Worm (Caenorhabditis elegans) whole organism, midembryonic: Measurements from ENCODE around the gene Y46G5A.39.

Experiments used
- T22C8.4 ChIP-seq: fragments of 200-800 bp; sonication (Bioruptor generic); IDR thresholded peaks from 2 replicates; pipeline ENCODE4 v1.3.6; 2022; ENCODE audit warnings: missing genetic modification characterization, missing compliant biosample characterization
- cog-1 ChIP-seq: sonication (generic microtip); optimal IDR thresholded peaks from 2 replicates; lab custom pipeline; 2016; ENCODE audit warnings: missing genetic modification characterization, missing compliant biosample characterization
- flt-1 ChIP-seq: fragments of 200-800 bp; sonication (Bioruptor generic); IDR thresholded peaks from 2 replicates; pipeline ENCODE4 v1.3.6; 2022; ENCODE audit warnings: missing genetic modification characterization, missing compliant biosample characterization
- klf-2 ChIP-seq: fragments of 200-800 bp; sonication (Bioruptor generic); conservative IDR thresholded peaks from 2 replicates; pipeline ENCODE4 v1.3.6; 2022; ENCODE audit warnings: missing genetic modification reagents, missing genetic modification characterization, missing compliant biosample characterization
- med-1 ChIP-seq: sonication (generic microtip); optimal IDR thresholded peaks from 2 replicates; lab custom pipeline; 2017; ENCODE audit warnings: missing genetic modification characterization, mild to moderate bottlenecking, missing compliant biosample characterization, antibody characterized with exemption, missing genetic modification reagents; ENCODE audit not compliant: insufficient read depth
- ref-1 ChIP-seq: fragments of 200-800 bp; sonication (Bioruptor generic); conservative IDR thresholded peaks from 2 replicates; pipeline ENCODE4 v1.3.6; 2022; ENCODE audit warnings: missing genetic modification reagents, missing genetic modification characterization, missing compliant biosample characterization
- tab-1 ChIP-seq: fragments of 200-800 bp; sonication (Bioruptor generic); IDR thresholded peaks from 2 replicates; pipeline ENCODE4 v1.3.6; 2022; ENCODE audit warnings: missing genetic modification characterization, missing compliant biosample characterization
- ztf-23 ChIP-seq: fragments of 200-800 bp; sonication (Bioruptor generic); IDR thresholded peaks from 2 replicates; pipeline ENCODE4 v1.3.6; 2022; ENCODE audit warnings: missing genetic modification reagents, missing genetic modification characterization, missing compliant biosample characterization
- ztf-29 ChIP-seq: fragments of 200-800 bp; sonication (Bioruptor generic); IDR thresholded peaks from 2 replicates; pipeline ENCODE4 v1.3.6; 2022; ENCODE audit warnings: missing genetic modification reagents, missing genetic modification characterization, missing compliant biosample characterization

Gene Y46G5A.39

ce11 chrII:12715757-12716350 lies 37.8 kb downstream of the Y46G5A.39 start:
- TF ChIP-seq klf-2 (GFP tag; lab: Robert Waterston, UW) = no peak
- no peak for TF ChIP-seq flt-1 (GFP tag; lab: Robert Waterston, UW)
- TF ChIP-seq med-1 (GFP tag; lab: Kevin White, UChicago) = no peak
- no peak for TF ChIP-seq cog-1
- TF ChIP-seq tab-1 (GFP tag; lab: Robert Waterston, UW) = no peak
- TF ChIP-seq T22C8.4 (GFP tag; lab: Robert Waterston, UW) = no peak

ce11 chrII:12711490-12711889 lies 42.1 kb downstream of the Y46G5A.39 start:
- no peak for TF ChIP-seq tab-1 (GFP tag; lab: Robert Waterston, UW)
- no peak for TF ChIP-seq ref-1 (GFP tag; lab: Robert Waterston, UW)
- TF ChIP-seq ztf-29 (GFP tag; lab: Robert Waterston, UW) = no peak
- TF ChIP-seq ztf-23 (GFP tag; lab: Robert Waterston, UW) = no peak
- no peak for TF ChIP-seq klf-2 (GFP tag; lab: Robert Waterston, UW)
- TF ChIP-seq flt-1 (GFP tag; lab: Robert Waterston, UW) = no peak
- no peak for TF ChIP-seq cog-1
- TF ChIP-seq med-1 (GFP tag; lab: Kevin White, UChicago) = no peak
- TF ChIP-seq T22C8.4 (GFP tag; lab: Robert Waterston, UW) = no peak
